Fruit fly (Drosophila melanogaster): ENCODE results near the gene Arl1.

Arl1 gene

DNA sequence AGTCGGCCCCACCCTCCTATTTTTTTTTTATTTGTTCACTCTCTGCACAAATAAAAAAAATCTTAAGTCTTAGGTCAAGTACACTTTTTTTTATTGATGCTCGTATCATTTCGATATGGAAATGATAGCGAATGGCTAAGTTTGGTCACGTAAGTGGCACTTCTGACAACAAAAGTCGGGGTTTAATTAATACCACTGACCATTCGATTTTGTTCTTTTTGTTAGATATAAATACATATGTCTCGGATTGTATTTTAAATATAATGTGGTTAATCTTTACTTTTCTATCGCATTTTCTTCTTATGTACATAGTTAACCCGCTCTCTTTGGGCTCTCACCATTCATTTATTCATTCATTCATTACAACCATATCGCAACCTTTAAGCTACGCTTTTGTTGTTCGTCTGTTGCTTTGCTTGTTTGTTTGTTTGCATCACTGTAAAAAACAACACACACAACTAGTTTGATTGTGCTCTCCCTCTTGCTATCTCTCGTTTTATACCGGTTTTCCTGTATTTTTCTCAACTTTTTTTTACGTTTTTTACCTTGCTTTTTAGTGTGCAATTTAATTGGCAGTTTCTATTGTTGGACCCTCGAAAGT is 19.3 kb downstream of the Arl1 start (continued):
- no peak for TF ChIP-seq acj6 (GFP tag; optimal IDR thresholded peaks at IDR 0.05)
- TF ChIP-seq Eip93F (GFP tag; optimal IDR thresholded peaks at IDR 0.05), result no peak
- no peak for TF ChIP-seq fd59A (GFP tag; optimal IDR thresholded peaks at IDR 0.05)
- peak; percentile 48 for TF ChIP-seq OdsH (GFP tag; optimal IDR thresholded peaks at IDR 0.05)
- no peak for TF ChIP-seq Blimp-1 (GFP tag; optimal IDR thresholded peaks at IDR 0.05)
- TF ChIP-seq topi (GFP tag; optimal IDR thresholded peaks at IDR 0.05), result no peak
- TF ChIP-seq CG6792 (GFP tag; optimal IDR thresholded peaks at IDR 0.05), result no peak
- TF ChIP-seq Met (GFP tag; optimal IDR thresholded peaks at IDR 0.05), result no peak
- TF ChIP-seq CG7368 (GFP tag; optimal IDR thresholded peaks at IDR 0.05), result no peak
- TF ChIP-seq Eip75B (GFP tag; optimal IDR thresholded peaks at IDR 0.05), result no peak
- peak; percentile 39 for TF ChIP-seq fkh (GFP tag; optimal IDR thresholded peaks at IDR 0.05)
- TF ChIP-seq CG31627 (GFP tag; optimal IDR thresholded peaks at IDR 0.05), result no peak
- no peak for TF ChIP-seq CG6854 (GFP tag; optimal IDR thresholded peaks at IDR 0.05)
- TF ChIP-seq CG3032 (tag; optimal IDR thresholded peaks at IDR 0.05), result peak; percentile 8
- TF ChIP-seq Ets21C (GFP tag; optimal IDR thresholded peaks at IDR 0.05), result no peak
- TF ChIP-seq CG34406 (GFP tag; optimal IDR thresholded peaks at IDR 0.05), result no peak
- TF ChIP-seq net (GFP tag; optimal IDR thresholded peaks at IDR 0.05), result peak; percentile 15
- peak; percentile 25 for TF ChIP-seq dsx (GFP tag; optimal IDR thresholded peaks at IDR 0.05; ENCODE audit: poor library complexity, severe bottlenecking)
- peak; percentile 77 for TF ChIP-seq CG8119 (GFP tag; IDR thresholded peaks at IDR 0.05)
- TF ChIP-seq ss (GFP tag; optimal IDR thresholded peaks at IDR 0.05), result peak; percentile 76 to 80
- no peak for TF ChIP-seq CG1621 (tag; optimal IDR thresholded peaks at IDR 0.05)

DNA sequence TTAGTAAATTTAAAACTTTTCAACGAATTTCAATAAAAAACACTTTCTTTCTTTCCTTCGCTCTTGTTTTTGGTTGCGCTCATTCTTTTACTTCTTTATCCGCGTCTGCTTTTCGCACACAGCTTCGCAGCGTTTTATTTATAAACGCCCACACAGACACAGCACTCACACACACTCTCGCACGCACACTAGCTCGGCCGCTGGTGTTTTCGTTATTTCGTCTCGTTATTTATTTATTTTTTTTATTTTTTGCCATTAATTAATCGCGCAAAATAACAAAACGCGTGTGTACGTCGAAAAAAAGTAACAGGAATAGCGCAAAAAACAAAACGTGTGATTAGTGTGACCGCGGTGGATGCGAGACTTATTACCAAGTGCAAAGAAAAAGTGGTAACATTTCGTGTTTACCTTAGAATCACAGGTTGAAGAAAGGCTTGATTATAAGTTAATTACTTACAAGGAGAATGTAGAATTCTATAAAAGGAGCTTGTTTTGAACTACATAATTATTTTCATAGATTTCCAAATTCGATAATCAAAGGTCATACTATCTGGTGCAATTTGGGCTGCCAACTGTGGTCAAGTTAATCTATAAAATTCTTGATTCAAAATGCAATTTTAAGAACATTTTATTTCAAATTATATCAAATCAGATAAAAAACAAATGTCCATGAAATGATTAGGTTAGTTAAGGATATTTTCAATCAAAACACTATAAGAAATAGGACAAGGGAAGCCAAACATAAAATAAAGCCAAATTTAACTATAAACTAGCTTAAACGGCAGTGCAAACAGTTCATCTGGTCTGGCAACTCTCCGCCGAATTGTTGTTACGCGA is 21.7 kb downstream of the Arl1 start, which contains the start of the genes hzg and mRpS31:
Gene hzg, minus strand, starts transcription at position 336 of the 837 bp plus-strand sequence.
Gene mRpS31, plus strand, starts transcription at position 793 of the 837 bp plus-strand sequence.
- TF ChIP-seq Lpt (GFP tag; optimal IDR thresholded peaks at IDR 0.05) (no peak), Hr4 (GFP tag; optimal IDR thresholded peaks at IDR 0.05) (peak; percentile 57), CG9139 (GFP tag; optimal IDR thresholded peaks at IDR 0.05) (peak; percentile 75), esn (GFP tag; optimal IDR thresholded peaks at IDR 0.05) (peak; percentile 42), Ets96B (tag; optimal IDR thresholded peaks at IDR 0.05) (peak; percentile 36), Blimp-1 (GFP tag; optimal IDR thresholded peaks at IDR 0.05) (peak; percentile 28), Ets21C (GFP tag; optimal IDR thresholded peaks at IDR 0.05) (peak; percentile 45), topi (GFP tag; optimal IDR thresholded peaks at IDR 0.05) (peak; percentile 50), Sox14 (GFP tag; optimal IDR thresholded peaks at IDR 0.05) (peak; percentile 61), lz (GFP tag; optimal IDR thresholded peaks at IDR 0.05) (peak; percentile 54), fkh (GFP tag; optimal IDR thresholded peaks at IDR 0.05) (peak; percentile 53), Hr39 (GFP tag; optimal IDR thresholded peaks at IDR 0.05) (peak; percentile 48), Eip93F (GFP tag; optimal IDR thresholded peaks at IDR 0.05) (no peak), CG6163 (GFP tag; IDR thresholded peaks at IDR 0.05) (peak; percentile 83), CG34406 (GFP tag; optimal IDR thresholded peaks at IDR 0.05) (peak; percentile 3), cyc (GFP tag; optimal IDR thresholded peaks at IDR 0.05) (peak; percentile 24), CG8319 (GFP tag; optimal IDR thresholded peaks at IDR 0.05) (no peak), CG10669 (GFP tag; optimal IDR thresholded peaks at IDR 0.05) (peak; percentile 53), achi (GFP tag; optimal IDR thresholded peaks at IDR 0.05) (peak; percentile 36), CG3919 (GFP tag; optimal IDR thresholded peaks at IDR 0.05) (peak; percentile 44), Gug (GFP tag; IDR thresholded peaks at IDR 0.05) (no peak), svp (GFP tag) (peak; percentile 73), CG6276 (GFP tag; optimal IDR thresholded peaks at IDR 0.05) (peak; percentile 89), CG11902 (GFP tag; optimal IDR thresholded peaks at IDR 0.05) (peak; percentile 14), CG6854 (GFP tag; optimal IDR thresholded peaks at IDR 0.05) (peak; percentile 58), dac (GFP tag; optimal IDR thresholded peaks at IDR 0.05) (peak; percentile 37), fd59A (GFP tag; optimal IDR thresholded peaks at IDR 0.05) (peak; percentile 2), Sox102F (GFP tag; optimal IDR thresholded peaks at IDR 0.05) (peak; percentile 65), CG15336 (GFP tag; IDR thresholded peaks at IDR 0.05) (peak; percentile 66), ss (GFP tag; optimal IDR thresholded peaks at IDR 0.05) (peak; percentile 70 to 85), fd85E (GFP tag; optimal IDR thresholded peaks at IDR 0.05) (no peak), spab (GFP tag; optimal IDR thresholded peaks at IDR 0.05) (peak; percentile 58), CG11294 (GFP tag; IDR thresholded peaks at IDR 0.05) (no peak), CG6808 (GFP tag; optimal IDR thresholded peaks at IDR 0.05) (peak; percentile 75), Hr38 (GFP tag; optimal IDR thresholded peaks at IDR 0.05) (no peak)

Measured in whole organism, prepupa.